Worm (Caenorhabditis elegans) whole organism, early embryonic: ENCODE data around the gene btb-17.

Source experiments
- ama-1 ChIP-seq: fragments of 150-350 bp; optimal IDR thresholded peaks from 2 replicates; lab custom pipeline; 2014
- flt-1 ChIP-seq: fragments of 200-800 bp; sonication (Bioruptor generic); IDR thresholded peaks from 2 replicates; pipeline ENCODE4 v1.3.6; 2022; ENCODE audit warnings: missing genetic modification characterization, missing compliant biosample characterization
- hmg-4 ChIP-seq: fragments of 200-800 bp; sonication (Bioruptor generic); optimal IDR thresholded peaks from 2 replicates; lab custom pipeline; 2018; ENCODE audit warnings: mild to moderate bottlenecking, missing genetic modification characterization, missing compliant biosample characterization

DNA sequence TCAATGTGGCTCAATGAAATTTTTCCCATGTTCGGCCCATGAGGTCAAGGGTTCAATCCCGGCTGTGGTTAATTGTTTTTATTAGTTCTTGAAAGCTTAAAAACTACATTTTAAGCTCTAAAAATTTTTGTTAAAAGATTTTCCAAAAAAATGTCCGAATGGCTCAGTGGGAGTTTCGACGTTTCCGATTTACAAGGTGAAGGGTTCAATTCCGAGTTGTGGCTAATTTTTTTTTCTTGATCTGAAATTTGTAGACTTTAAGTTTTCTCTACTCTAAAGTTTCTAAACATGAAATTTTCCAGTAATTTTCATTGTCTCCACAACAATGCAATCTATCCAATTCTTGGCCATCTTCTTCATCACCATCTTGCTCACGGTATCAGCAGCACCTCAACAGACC is 32.7 kb upstream of the btb-17 start, which contains the start of gene F02E11.2:
- TF ChIP-seq flt-1 (GFP tag; lab: Robert Waterston, UW) (no peak), hmg-4 (GFP tag; lab: Kevin White, UChicago) (no peak), ama-1 (lab: Kevin White, UChicago) (no peak)
